Worm (Caenorhabditis elegans) whole organism, late embryonic: ENCODE measurements around the gene ung-1.

Experiments
- ceh-9 ChIP-seq: sonication (generic microtip); optimal IDR thresholded peaks from 2 replicates; lab custom pipeline; 2016; ENCODE audit warnings: mild to moderate bottlenecking, missing genetic modification characterization, inconsistent platforms, missing compliant biosample characterization
- eyg-1 ChIP-seq: sonication (generic microtip); optimal IDR thresholded peaks from 2 replicates; lab custom pipeline; 2016; ENCODE audit warnings: missing genotype, missing genetic modification characterization, missing compliant biosample characterization
- fkh-10 ChIP-seq: fragments of 150-350 bp; optimal IDR thresholded peaks from 2 replicates; lab custom pipeline; 2014; ENCODE audit warnings: missing biosample characterization, missing genetic modification reagents, missing genetic modification characterization
- nhr-232 ChIP-seq: sonication (generic microtip); optimal IDR thresholded peaks from 2 replicates; lab custom pipeline; 2016; ENCODE audit warnings: missing genetic modification characterization, missing compliant biosample characterization
- odd-2 ChIP-seq: sonication (generic microtip); optimal IDR thresholded peaks from 2 replicates; lab custom pipeline; 2017; ENCODE audit warnings: antibody characterized with exemption, mild to moderate bottlenecking, missing genetic modification characterization, missing compliant biosample characterization
- pqm-1 ChIP-seq: sonication (generic microtip); optimal IDR thresholded peaks from 2 replicates; lab custom pipeline; 2016; ENCODE audit warnings: missing genetic modification characterization, missing compliant biosample characterization
- rnt-1 ChIP-seq: sonication (generic microtip); optimal IDR thresholded peaks from 2 replicates; lab custom pipeline; 2016; ENCODE audit warnings: missing genetic modification characterization, missing compliant biosample characterization

ce11 chrIII:12017999-12018398 lies 44.1 kb upstream of the ung-1 start:
- TF ChIP-seq rnt-1 (tag; lab: Kevin White, UChicago): no peak
- no peak for TF ChIP-seq ceh-9 (tag; lab: Kevin White, UChicago)
- TF ChIP-seq nhr-232 (tag; lab: Kevin White, UChicago): no peak
- TF ChIP-seq fkh-10 (GFP tag; lab: Kevin White, UChicago): no peak
- no peak for TF ChIP-seq odd-2 (tag; lab: Kevin White, UChicago)
- TF ChIP-seq pqm-1 (tag; lab: Kevin White, UChicago): no peak
- TF ChIP-seq eyg-1: no peak
